Worm (Caenorhabditis elegans) whole organism, L3 larva: Measurements from ENCODE around the gene sulp-3.

Source experiments
- aly-2 ChIP-seq: fragments of 150-350 bp; optimal IDR thresholded peaks from 2 replicates; lab custom pipeline; 2014; ENCODE audit warnings: missing biosample characterization, missing genetic modification characterization
- ceh-28 ChIP-seq: fragments of 150-350 bp; optimal IDR thresholded peaks from 2 replicates; lab custom pipeline; 2014; ENCODE audit warnings: missing biosample characterization, missing genetic modification reagents, missing genetic modification characterization
- ceh-82 ChIP-seq: fragments of 150-350 bp; optimal IDR thresholded peaks from 2 replicates; lab custom pipeline; 2014; ENCODE audit warnings: missing biosample characterization, missing genetic modification characterization
- mdl-1 ChIP-seq: fragments of 150-350 bp; optimal IDR thresholded peaks from 2 replicates; lab custom pipeline; 2014; ENCODE audit warnings: missing biosample characterization, missing genetic modification characterization
- mml-1 ChIP-seq: fragments of 150-350 bp; sonication (generic microtip); optimal IDR thresholded peaks from 3 replicates; lab custom pipeline; 2014; ENCODE audit warnings: missing biosample characterization, missing genetic modification characterization
- nhr-237 ChIP-seq: fragments of 150-350 bp; optimal IDR thresholded peaks from 2 replicates; lab custom pipeline; 2014; ENCODE audit warnings: missing biosample characterization, missing genetic modification characterization
- nhr-25 ChIP-seq: sonication (generic microtip); optimal IDR thresholded peaks from 2 replicates; lab custom pipeline; 2017; ENCODE audit warnings: missing biosample characterization, missing genetic modification characterization
- nhr-76 ChIP-seq: fragments of 150-350 bp; sonication (generic microtip); optimal IDR thresholded peaks from 5 replicates; lab custom pipeline; 2014; ENCODE audit warnings: missing biosample characterization, missing genetic modification characterization
- pha-4 ChIP-seq: fragments of 150-350 bp; optimal IDR thresholded peaks from 2 replicates; lab custom pipeline; 2014; ENCODE audit warnings: missing biosample characterization, missing genetic modification reagents, missing genetic modification characterization
- pqm-1 ChIP-seq: fragments of 150-350 bp; optimal IDR thresholded peaks from 2 replicates; lab custom pipeline; 2017; ENCODE audit warnings: missing biosample characterization, missing genetic modification characterization, inconsistent platforms
- snpc-4 ChIP-seq: fragments of 150-350 bp; optimal IDR thresholded peaks from 2 replicates; lab custom pipeline; 2014; ENCODE audit warnings: missing biosample characterization, missing genetic modification characterization

DNA sequence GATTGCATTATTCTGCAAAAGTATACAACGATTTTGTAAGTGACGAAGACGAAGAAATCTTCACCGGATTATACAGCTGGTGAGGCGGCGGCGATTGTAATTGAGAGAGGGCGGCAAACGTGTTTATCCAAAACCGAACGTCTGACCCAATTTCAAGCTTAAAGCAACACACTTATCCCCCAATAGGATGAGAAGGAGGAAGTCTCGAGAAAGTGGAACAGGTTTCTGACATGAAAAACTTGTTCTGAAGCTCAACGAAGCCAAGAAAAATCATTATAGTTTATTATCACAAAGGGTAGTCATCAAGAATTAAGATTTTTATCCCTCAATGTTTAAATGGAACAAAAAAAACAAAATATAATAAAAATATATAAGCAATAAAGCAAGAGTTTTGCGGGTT is 10.2 kb upstream of the sulp-3 start, which contains the start of gene spp-13:
- TF ChIP-seq pha-4 (no peak), aly-2 (no peak), nhr-76 (tag; lab: Kevin White, UChicago) (no peak), pqm-1 (tag; lab: Kevin White, UChicago) (no peak), snpc-4 (no peak), nhr-237 (tag; lab: Kevin White, UChicago) (no peak), ceh-82 (tag; lab: Kevin White, UChicago) (no peak), mdl-1 (tag; lab: Kevin White, UChicago) (no peak), ceh-28 (tag; lab: Kevin White, UChicago) (no peak), mml-1 (tag; lab: Kevin White, UChicago) (no peak), nhr-25 (tag; lab: Kevin White, UChicago) (no peak)
